Worm (Caenorhabditis elegans): ENCODE results near the gene C50H2.5.

Gene C50H2.5

DNA sequence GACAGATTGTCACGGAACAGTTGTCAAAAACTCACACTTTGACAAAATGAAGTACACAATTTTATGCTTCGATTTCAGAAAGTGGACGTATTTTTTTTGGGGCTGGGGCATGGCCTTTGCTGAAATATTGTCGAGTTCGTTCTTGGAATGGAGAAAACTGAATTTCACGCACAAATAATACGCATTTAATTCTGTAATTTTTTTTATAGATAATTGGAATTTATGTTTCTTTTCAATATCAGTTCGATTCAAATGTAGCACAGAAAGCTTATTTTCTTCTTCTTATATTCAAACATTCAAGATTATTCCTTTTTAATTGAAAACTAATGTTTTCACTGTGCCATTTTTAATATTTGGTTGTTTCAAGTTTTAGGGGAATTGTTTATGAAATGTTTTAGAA lies 41.9 kb downstream of the C50H2.5 start, which contains the start of gene T07C12.10:
T07C12.10 (minus strand) TSS at position 101 of the 400 bp plus-strand sequence.
- no peak for TF ChIP-seq ztf-18 (tag; optimal IDR thresholded peaks at IDR 0.05)
- no peak for TF ChIP-seq hrde-1 (tag; optimal IDR thresholded peaks at IDR 0.05; ENCODE audit: borderline replicate concordance)
- TF ChIP-seq nhr-27 (tag; optimal IDR thresholded peaks at IDR 0.05), result no peak
- TF ChIP-seq madf-3 (GFP tag; IDR thresholded peaks at IDR 0.05), result no peak
- no peak for TF ChIP-seq fkh-3 (tag; optimal IDR thresholded peaks at IDR 0.05)
- no peak for TF ChIP-seq ZK185.1 (tag; optimal IDR thresholded peaks at IDR 0.05; ENCODE audit: poor library complexity, severe bottlenecking)
- TF ChIP-seq let-526 (GFP tag; IDR thresholded peaks at IDR 0.05), result no peak
- no peak for TF ChIP-seq snpc-1.1 (tag; optimal IDR thresholded peaks at IDR 0.05; ENCODE audit: insufficient read depth)
- TF ChIP-seq egl-44 (GFP tag; IDR thresholded peaks at IDR 0.05), result no peak
- TF ChIP-seq attf-6 (GFP tag; IDR thresholded peaks at IDR 0.05), result no peak

DNA sequence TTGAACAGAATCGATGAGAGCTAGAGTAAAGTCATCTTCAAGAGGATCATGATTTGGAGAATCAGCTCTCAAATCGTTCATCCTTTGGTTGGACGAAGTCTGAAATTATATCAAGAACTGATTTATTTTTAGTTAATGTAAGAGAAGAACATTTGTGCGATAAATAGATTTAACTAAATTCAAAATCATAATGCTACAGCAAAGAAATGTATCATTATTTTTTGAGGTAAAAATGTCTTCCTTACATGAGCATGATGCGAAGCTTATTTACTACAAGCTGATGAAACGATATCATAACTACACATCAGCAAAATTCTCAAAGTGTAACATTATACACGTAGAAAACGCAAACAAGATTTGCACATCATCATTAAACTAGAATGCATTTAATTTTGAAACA lies 43.9 kb downstream of the C50H2.5 start, which contains the start of gene madf-4:
madf-4 (minus strand) TSS at position 101 of the 400 bp plus-strand sequence.
- TF ChIP-seq snpc-3.4 (tag; optimal IDR thresholded peaks at IDR 0.05) (no peak), nfya-2 (GFP tag; IDR thresholded peaks at IDR 0.05) (no peak), ekl-4 (GFP tag; IDR thresholded peaks at IDR 0.05) (no peak), ztf-6 (GFP tag; IDR thresholded peaks at IDR 0.05) (no peak), efl-1 (GFP tag; optimal IDR thresholded peaks at IDR 0.05) (no peak)

DNA sequence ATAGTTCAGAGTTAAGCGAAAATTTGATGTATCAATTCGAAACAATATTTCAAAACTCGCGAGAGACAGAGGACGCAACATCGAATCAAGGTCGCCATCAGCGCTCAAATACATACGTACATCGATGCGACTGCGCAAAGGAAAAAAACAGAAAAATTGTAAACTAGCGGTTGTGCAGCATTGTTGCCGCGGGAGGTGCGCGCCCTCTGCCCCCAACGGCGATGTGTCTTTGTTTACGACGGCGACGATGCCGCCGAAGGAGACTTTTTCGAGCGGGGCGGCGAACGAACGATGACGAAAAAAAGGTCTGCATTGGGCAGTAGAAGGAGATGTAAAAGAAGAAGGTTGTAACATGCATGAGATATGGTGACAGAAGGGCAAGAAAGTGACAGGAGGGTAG lies 44.4 kb downstream of the C50H2.5 start:
- no peak for TF ChIP-seq cebp-2 (GFP tag; IDR thresholded peaks at IDR 0.05)
- peak; percentile 57 for TF ChIP-seq zfh-2 (GFP tag; conservative IDR thresholded peaks at IDR 0.05)
- no peak for TF ChIP-seq athp-1 (tag; optimal IDR thresholded peaks at IDR 0.05)
- no peak for TF ChIP-seq lag-1 (GFP tag; IDR thresholded peaks at IDR 0.05)
- no peak for TF ChIP-seq C06A6.2 (GFP tag; conservative IDR thresholded peaks at IDR 0.05)
- TF ChIP-seq Y53G8AR.9 (GFP tag; conservative IDR thresholded peaks at IDR 0.05), result no peak
- TF ChIP-seq F33H1.4 (GFP tag; IDR thresholded peaks at IDR 0.05), result no peak

DNA sequence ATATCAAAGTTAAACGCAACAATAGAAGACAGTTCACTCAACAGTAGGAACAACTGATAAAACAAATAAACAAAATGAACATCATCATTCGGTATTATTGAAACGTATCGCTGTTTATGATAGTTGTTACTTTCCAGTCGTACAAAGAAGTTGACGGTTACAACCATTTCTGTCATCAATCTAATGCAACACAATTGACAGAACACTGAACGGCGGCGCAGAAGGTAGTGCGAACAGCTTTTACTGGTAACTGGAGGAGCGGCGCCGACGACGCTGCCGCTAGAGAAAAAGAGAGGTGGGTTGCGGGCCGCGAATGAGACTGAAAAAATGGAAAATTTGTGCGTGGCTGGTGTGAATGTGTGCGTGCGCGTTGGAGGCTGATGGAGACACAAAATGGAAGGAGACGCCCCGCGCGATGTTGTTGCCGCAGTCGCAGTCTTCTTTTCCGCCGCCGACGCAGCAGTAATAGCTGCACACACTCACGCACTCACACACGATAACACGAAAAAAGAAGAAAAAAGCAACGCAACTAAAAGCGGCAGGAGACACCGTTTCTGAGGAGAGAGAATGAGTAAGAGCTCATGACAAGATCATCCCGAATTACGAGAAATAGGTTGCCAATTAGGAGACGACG lies 45.8 kb downstream of the C50H2.5 start:
- TF ChIP-seq tlf-1 (GFP tag; optimal IDR thresholded peaks at IDR 0.05) (no peak), zfh-2 (GFP tag; conservative IDR thresholded peaks at IDR 0.05) (peak; percentile 83), attf-3 (GFP tag; conservative IDR thresholded peaks at IDR 0.05) (no peak), egl-44 (GFP tag; IDR thresholded peaks at IDR 0.05) (no peak), mel-28 (tag; optimal IDR thresholded peaks at IDR 0.05; ENCODE audit: borderline replicate concordance) (no peak), hmg-1.2 (GFP tag; IDR thresholded peaks at IDR 0.05) (no peak), cebp-1 (GFP tag; IDR thresholded peaks at IDR 0.05) (no peak), cebp-1 (tag; optimal IDR thresholded peaks at IDR 0.05) (peak; percentile 3), Y56A3A.18 (GFP tag; IDR thresholded peaks at IDR 0.05) (no peak), die-1 (tag; optimal IDR thresholded peaks at IDR 0.05) (no peak), madf-10 (tag; optimal IDR thresholded peaks at IDR 0.05) (no peak), Y53G8AR.9 (GFP tag; conservative IDR thresholded peaks at IDR 0.05) (no peak), K12H6.12 (tag; optimal IDR thresholded peaks at IDR 0.05) (peak; percentile 9), hsf-1 (GFP tag; IDR thresholded peaks at IDR 0.05) (0 out of 2 replicates have a peak, but pooled peaks have one; percentile 33), let-607 (tag; optimal IDR thresholded peaks at IDR 0.05) (no peak), atf-7 (tag; optimal IDR thresholded peaks at IDR 0.05) (no peak), hlh-12 (tag; optimal IDR thresholded peaks at IDR 0.05) (no peak)
